Worm (Caenorhabditis elegans) whole organism, young adult: ENCODE data around the gene tub-1.

Experiments
- C06A6.2 ChIP-seq: fragments of 200-800 bp; sonication (Bioruptor generic); conservative IDR thresholded peaks from 2 replicates; pipeline ENCODE4 v1.3.6; 2022; ENCODE audit warnings: missing genetic modification characterization, missing compliant biosample characterization
- attf-6 ChIP-seq: fragments of 200-800 bp; sonication (Bioruptor generic); IDR thresholded peaks from 2 replicates; pipeline ENCODE4 v1.3.6; 2022; ENCODE audit warnings: missing genetic modification reagents, missing genetic modification characterization, missing compliant biosample characterization
- madf-8 ChIP-seq: fragments of 200-800 bp; sonication (Bioruptor generic); conservative IDR thresholded peaks from 2 replicates; pipeline ENCODE4 v1.3.6; 2022; ENCODE audit warnings: missing genetic modification reagents, missing genetic modification characterization, missing compliant biosample characterization
- snpc-3.4 ChIP-seq: sonication (generic microtip); optimal IDR thresholded peaks from 2 replicates; lab custom pipeline; 2017; ENCODE audit warnings: missing genetic modification characterization, mild to moderate bottlenecking, missing compliant biosample characterization, antibody characterized with exemption, moderate library complexity, missing genotype, missing genetic modification reagents
- sptf-2 ChIP-seq: fragments of 200-800 bp; sonication (Bioruptor generic); optimal IDR thresholded peaks from 2 replicates; lab custom pipeline; 2018; ENCODE audit warnings: mild to moderate bottlenecking, missing genetic modification characterization, missing compliant biosample characterization

- TF ChIP-seq snpc-3.4 (tag; lab: Kevin White, UChicago) (no peak), C06A6.2 (GFP tag; lab: Robert Waterston, UW) (no peak), sptf-2 (no peak), attf-6 (GFP tag; lab: Robert Waterston, UW) (no peak), madf-8 (no peak)
These were observed 23.5 kb upstream of the tub-1 start, which contains the start of gene T05C12.4 for ce11 chrII:8180281-8180680.
